Worm (Caenorhabditis elegans): ENCODE data around the gene clp-7.

- TF ChIP-seq cog-1 (tag; optimal IDR thresholded peaks at IDR 0.05): peak; percentile 73
- TF ChIP-seq ref-1 (GFP tag; conservative IDR thresholded peaks at IDR 0.05): no peak
- no peak for TF ChIP-seq med-1 (GFP tag; optimal IDR thresholded peaks at IDR 0.05; ENCODE audit: insufficient read depth)
- peak; percentile 77 for TF ChIP-seq flt-1 (GFP tag; IDR thresholded peaks at IDR 0.05)
- TF ChIP-seq tab-1 (GFP tag; IDR thresholded peaks at IDR 0.05): no peak
Observed at ce11 chrIV:1419795-1420509, 25.8 kb downstream of the clp-7 start, which contains the start of gene Y77E11A.7.

Measured in whole organism, midembryonic.